Fruit fly (Drosophila melanogaster): ENCODE measurements around the gene Dph4.

Dph4 gene

DNA sequence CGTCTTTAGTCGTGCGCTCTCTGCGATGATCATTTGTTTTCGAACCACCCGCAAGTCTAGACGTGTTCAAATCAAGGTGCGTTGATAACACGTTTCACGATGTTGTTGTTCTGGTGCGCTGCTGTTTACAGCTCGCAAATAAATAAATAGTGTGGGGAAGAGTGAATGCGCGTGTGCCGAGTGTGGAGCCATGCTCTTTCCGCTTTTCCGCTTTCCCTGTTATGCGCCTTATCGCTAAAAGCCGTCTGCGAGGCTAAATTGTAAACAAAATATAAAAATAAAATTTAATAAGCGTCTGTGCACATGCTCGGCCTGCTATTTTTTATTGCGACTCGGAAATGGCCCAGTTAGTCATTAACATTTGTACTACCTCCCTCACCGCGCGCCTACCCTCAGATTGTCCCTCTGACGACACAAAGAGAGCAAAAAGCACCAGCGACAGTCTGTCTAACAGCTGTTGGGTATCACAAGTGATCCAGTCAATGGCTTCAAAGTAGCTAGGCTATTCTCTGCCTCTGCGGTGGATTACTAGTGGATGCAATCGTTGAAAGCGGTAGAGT lies 48.8 kb upstream of the Dph4 start (continued):
- TF ChIP-seq Lpt (GFP tag; optimal IDR thresholded peaks at IDR 0.05) (no peak), Ets96B (tag; optimal IDR thresholded peaks at IDR 0.05) (no peak), CG4318 (GFP tag; optimal IDR thresholded peaks at IDR 0.05) (no peak), salr (GFP tag; optimal IDR thresholded peaks at IDR 0.05) (no peak), vri (GFP tag; optimal IDR thresholded peaks at IDR 0.05) (no peak), Hr4 (GFP tag; optimal IDR thresholded peaks at IDR 0.05) (no peak), acj6 (GFP tag; optimal IDR thresholded peaks at IDR 0.05) (no peak), lz (GFP tag; optimal IDR thresholded peaks at IDR 0.05) (no peak), CG7368 (GFP tag; optimal IDR thresholded peaks at IDR 0.05) (no peak), topi (GFP tag; optimal IDR thresholded peaks at IDR 0.05) (peak; percentile 8), CG10669 (GFP tag; optimal IDR thresholded peaks at IDR 0.05) (no peak), fd59A (GFP tag; optimal IDR thresholded peaks at IDR 0.05) (no peak)

DNA sequence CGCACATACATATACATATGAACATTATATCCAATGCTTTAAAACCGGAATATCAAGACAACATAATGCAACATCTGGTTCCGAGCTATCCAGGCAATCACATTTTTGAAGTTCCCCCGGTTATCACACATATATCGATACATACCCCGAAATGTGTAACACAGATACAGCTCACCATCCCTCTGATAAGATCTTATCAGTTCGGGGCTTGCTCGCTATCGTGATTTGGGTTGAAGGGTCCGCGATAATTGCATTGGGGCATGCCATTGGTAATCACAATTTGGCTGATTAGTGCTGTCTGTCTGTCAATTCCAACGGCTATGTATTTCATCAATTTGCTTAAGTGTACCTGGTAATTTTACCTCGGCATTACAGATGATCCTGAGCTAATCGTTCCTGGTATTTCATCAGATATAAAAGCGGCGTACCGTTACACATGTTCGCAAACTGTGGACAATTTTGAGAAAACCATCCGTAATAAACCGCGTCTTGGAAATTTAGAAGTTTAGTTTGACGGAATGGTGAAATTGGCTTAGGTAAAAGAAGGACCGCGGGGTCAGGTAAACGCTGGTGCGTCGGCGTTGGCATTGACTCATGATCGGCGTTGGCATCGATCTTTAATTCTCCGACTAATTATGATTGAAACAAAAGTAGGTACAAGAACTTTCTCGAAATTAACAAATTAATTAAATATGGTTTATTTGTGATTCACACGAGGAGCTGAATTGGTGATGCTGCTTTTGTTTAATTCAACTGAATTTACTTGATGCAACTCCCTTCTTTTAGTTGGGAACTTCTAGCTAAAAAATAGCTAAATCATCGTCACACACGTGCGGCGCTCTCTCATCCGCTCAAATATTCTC lies 48.1 kb upstream of the Dph4 start:
- TF ChIP-seq Hr4 (GFP tag; optimal IDR thresholded peaks at IDR 0.05) (no peak), dac (GFP tag; optimal IDR thresholded peaks at IDR 0.05) (no peak), svp (GFP tag) (peak; percentile 69), CG7368 (GFP tag; optimal IDR thresholded peaks at IDR 0.05) (no peak), vri (GFP tag; optimal IDR thresholded peaks at IDR 0.05) (peak; percentile 55), esn (GFP tag; optimal IDR thresholded peaks at IDR 0.05) (no peak), CG9139 (GFP tag; optimal IDR thresholded peaks at IDR 0.05) (no peak), Eip75B (GFP tag; optimal IDR thresholded peaks at IDR 0.05) (no peak), CG31627 (GFP tag; optimal IDR thresholded peaks at IDR 0.05) (no peak)

DNA sequence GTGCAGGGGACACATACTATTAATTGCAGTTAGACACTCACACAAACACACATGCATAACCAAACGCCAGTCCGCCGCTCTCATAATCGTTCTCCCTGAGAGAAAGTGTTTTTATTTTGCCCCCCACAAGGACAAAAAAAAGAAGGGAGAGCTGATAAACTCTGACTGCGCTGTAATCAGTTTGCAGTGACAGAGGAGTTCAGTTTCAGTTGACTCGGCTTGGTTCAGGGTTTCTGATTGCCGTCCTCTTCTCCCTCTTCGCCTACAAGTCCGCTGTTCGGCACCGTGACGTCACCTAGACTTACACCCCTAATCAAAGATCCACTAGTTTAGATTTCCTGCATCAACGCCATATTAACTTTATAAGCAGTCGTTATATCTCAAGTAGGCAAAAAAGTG lies 47.3 kb upstream of the Dph4 start:
- TF ChIP-seq esn (GFP tag; optimal IDR thresholded peaks at IDR 0.05) (peak; percentile 18), ss (GFP tag; optimal IDR thresholded peaks at IDR 0.05) (peak in 1 of 2 experiments; percentile 18), spab (GFP tag; optimal IDR thresholded peaks at IDR 0.05) (no peak), fd59A (GFP tag; optimal IDR thresholded peaks at IDR 0.05) (no peak), Eip75B (GFP tag; optimal IDR thresholded peaks at IDR 0.05) (peak; percentile 6), fkh (GFP tag; optimal IDR thresholded peaks at IDR 0.05) (no peak), fd85E (GFP tag; optimal IDR thresholded peaks at IDR 0.05) (no peak), CG6792 (GFP tag; optimal IDR thresholded peaks at IDR 0.05) (no peak), OdsH (GFP tag; optimal IDR thresholded peaks at IDR 0.05) (no peak), Blimp-1 (GFP tag; optimal IDR thresholded peaks at IDR 0.05) (peak; percentile 43), CG10669 (GFP tag; optimal IDR thresholded peaks at IDR 0.05) (no peak), CG15336 (GFP tag; IDR thresholded peaks at IDR 0.05) (no peak), eg (GFP tag; IDR thresholded peaks at IDR 0.05) (no peak), CG11762 (GFP tag; optimal IDR thresholded peaks at IDR 0.05; ENCODE audit: insufficient read depth) (no peak), CG7368 (GFP tag; optimal IDR thresholded peaks at IDR 0.05) (no peak), Hr4 (GFP tag; optimal IDR thresholded peaks at IDR 0.05) (no peak), svp (GFP tag) (peak; percentile 100), Sox14 (GFP tag; optimal IDR thresholded peaks at IDR 0.05) (no peak), Smox (GFP tag; optimal IDR thresholded peaks at IDR 0.05) (no peak), net (GFP tag; optimal IDR thresholded peaks at IDR 0.05) (no peak), Lpt (GFP tag; optimal IDR thresholded peaks at IDR 0.05) (peak; percentile 26)

DNA sequence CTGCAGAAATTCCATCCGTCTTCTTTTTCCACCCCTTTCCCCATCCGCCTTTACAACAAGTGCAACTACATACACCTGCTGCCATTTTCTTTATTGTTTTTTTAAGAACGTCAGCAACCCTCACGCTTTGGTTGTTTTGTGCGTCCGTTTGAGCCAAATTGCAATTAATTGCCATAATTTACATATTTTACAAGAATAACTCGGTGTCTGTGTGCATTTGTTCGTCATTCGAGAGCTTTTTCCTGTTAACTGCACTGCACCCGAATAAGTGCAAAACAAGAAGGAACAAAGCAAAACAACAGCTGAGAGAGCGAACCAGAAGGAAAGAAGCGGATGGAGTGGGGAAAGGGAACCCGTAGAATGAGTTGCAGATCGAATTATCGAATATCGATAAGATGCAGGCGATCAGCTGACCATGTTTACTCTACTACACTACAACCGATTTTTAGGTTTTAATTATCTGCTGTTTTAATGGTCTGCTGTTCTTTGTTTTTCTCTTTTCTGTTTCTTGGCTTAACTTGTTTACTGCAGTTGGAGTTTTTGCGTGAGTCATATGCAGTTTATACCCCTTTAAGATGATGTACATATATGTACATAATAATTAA lies 46.8 kb upstream of the Dph4 start:
- TF ChIP-seq CG6276 (GFP tag; optimal IDR thresholded peaks at IDR 0.05): no peak
- no peak for TF ChIP-seq svp (GFP tag)
- TF ChIP-seq vri (GFP tag; optimal IDR thresholded peaks at IDR 0.05): peak; percentile 13
- no peak for TF ChIP-seq dac (GFP tag; optimal IDR thresholded peaks at IDR 0.05)
- TF ChIP-seq topi (GFP tag; optimal IDR thresholded peaks at IDR 0.05): peak; percentile 3
- TF ChIP-seq CG8319 (GFP tag; optimal IDR thresholded peaks at IDR 0.05): no peak
- TF ChIP-seq net (GFP tag; optimal IDR thresholded peaks at IDR 0.05): no peak
- TF ChIP-seq eg (GFP tag; IDR thresholded peaks at IDR 0.05): no peak
- TF ChIP-seq CG8119 (GFP tag; IDR thresholded peaks at IDR 0.05): no peak
- TF ChIP-seq CG11762 (GFP tag; optimal IDR thresholded peaks at IDR 0.05; ENCODE audit: insufficient read depth): no peak
- no peak for TF ChIP-seq CG4318 (GFP tag; optimal IDR thresholded peaks at IDR 0.05)
- TF ChIP-seq CG15336 (GFP tag; IDR thresholded peaks at IDR 0.05): no peak
- TF ChIP-seq CG9139 (GFP tag; optimal IDR thresholded peaks at IDR 0.05): peak; percentile 25
- peak; percentile 27 for TF ChIP-seq fkh (GFP tag; optimal IDR thresholded peaks at IDR 0.05)
- peak; percentile 31 for TF ChIP-seq Ets96B (tag; optimal IDR thresholded peaks at IDR 0.05)
- no peak for TF ChIP-seq CG3032 (tag; optimal IDR thresholded peaks at IDR 0.05)
- no peak for TF ChIP-seq CG7368 (GFP tag; optimal IDR thresholded peaks at IDR 0.05)
- TF ChIP-seq Ets21C (GFP tag; optimal IDR thresholded peaks at IDR 0.05): no peak
- peak; percentile 25 for TF ChIP-seq CG16779 (tag; optimal IDR thresholded peaks at IDR 0.05)
- peak; percentile 2 for TF ChIP-seq CG31627 (GFP tag; optimal IDR thresholded peaks at IDR 0.05)
- TF ChIP-seq Met (GFP tag; optimal IDR thresholded peaks at IDR 0.05): no peak
- TF ChIP-seq fd59A (GFP tag; optimal IDR thresholded peaks at IDR 0.05): no peak
- TF ChIP-seq CG11294 (GFP tag; IDR thresholded peaks at IDR 0.05): no peak
- TF ChIP-seq Eip78C (GFP tag): peak; percentile 63
- TF ChIP-seq OdsH (GFP tag; optimal IDR thresholded peaks at IDR 0.05): no peak

Data from whole organism, prepupa.